Fruit fly (Drosophila melanogaster): ENCODE data around the gene CG8004.

Gene CG8004

DNA sequence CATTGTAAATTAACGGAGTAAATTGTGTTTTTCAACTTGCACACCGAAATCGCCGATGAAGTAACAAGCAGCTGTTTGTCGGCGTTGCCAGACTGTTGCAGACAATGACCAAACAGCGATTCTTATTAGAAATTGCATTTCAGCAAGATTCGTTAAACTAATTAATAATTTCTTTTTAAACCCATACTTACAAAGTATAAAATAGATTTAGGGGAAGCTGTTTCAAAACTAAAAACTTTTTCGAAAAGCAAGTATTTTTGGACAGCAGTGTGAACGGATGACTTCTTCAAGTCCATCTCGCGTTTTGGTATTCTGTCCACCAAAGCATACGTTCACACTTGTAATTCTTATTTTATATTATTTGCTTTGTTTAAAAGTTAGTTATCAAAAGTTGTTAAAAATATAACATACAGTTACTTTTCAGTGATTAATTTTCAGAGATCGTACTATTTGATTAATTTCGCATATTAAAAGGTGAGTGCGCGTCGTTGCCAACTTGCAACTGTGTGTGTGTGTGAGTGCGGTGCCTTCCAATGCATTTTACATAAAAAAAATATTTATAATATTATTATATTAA lies at the start of gene CG8004, which contains the start of gene RhoGDI (continued):
- TF ChIP-seq svp (GFP tag) (peak; percentile 87), Eip75B (GFP tag; optimal IDR thresholded peaks at IDR 0.05) (peak; percentile 61), net (GFP tag; optimal IDR thresholded peaks at IDR 0.05) (peak; percentile 22), acj6 (GFP tag; optimal IDR thresholded peaks at IDR 0.05) (peak; percentile 52), spab (GFP tag; optimal IDR thresholded peaks at IDR 0.05) (no peak), CG34406 (GFP tag; optimal IDR thresholded peaks at IDR 0.05) (peak; percentile 7)

DNA sequence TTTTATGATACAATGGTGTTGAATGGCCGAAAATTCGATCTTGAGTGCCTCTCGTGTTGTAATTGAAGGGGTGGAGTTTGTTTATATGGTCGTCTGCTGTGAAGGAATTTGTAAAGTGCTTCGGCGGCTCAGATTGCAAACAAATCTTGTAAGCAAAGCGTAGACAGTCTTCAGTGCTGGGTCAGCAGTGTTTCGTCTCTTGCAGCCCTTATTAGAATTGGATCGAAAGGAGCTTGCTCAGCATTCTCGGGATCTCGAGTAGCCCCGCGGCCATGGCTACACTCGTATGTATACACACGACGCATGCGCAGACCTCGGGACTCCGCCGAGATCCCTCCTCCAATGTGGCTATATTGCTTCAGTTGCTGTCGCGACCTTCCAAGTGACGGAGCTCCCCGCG lies 49.8 kb upstream of the CG8004 start:
- TF ChIP-seq salr (GFP tag; optimal IDR thresholded peaks at IDR 0.05) = no peak
- TF ChIP-seq CG6854 (GFP tag; optimal IDR thresholded peaks at IDR 0.05) = no peak
- no peak for TF ChIP-seq pdm3 (GFP tag; optimal IDR thresholded peaks at IDR 0.05)
- no peak for TF ChIP-seq CG8319 (GFP tag; optimal IDR thresholded peaks at IDR 0.05)
- TF ChIP-seq CG4318 (GFP tag; optimal IDR thresholded peaks at IDR 0.05) = no peak
- no peak for TF ChIP-seq CG34406 (GFP tag; optimal IDR thresholded peaks at IDR 0.05)
- TF ChIP-seq CG16779 (tag; optimal IDR thresholded peaks at IDR 0.05) = no peak
- no peak for TF ChIP-seq CG3032 (tag; optimal IDR thresholded peaks at IDR 0.05)

DNA sequence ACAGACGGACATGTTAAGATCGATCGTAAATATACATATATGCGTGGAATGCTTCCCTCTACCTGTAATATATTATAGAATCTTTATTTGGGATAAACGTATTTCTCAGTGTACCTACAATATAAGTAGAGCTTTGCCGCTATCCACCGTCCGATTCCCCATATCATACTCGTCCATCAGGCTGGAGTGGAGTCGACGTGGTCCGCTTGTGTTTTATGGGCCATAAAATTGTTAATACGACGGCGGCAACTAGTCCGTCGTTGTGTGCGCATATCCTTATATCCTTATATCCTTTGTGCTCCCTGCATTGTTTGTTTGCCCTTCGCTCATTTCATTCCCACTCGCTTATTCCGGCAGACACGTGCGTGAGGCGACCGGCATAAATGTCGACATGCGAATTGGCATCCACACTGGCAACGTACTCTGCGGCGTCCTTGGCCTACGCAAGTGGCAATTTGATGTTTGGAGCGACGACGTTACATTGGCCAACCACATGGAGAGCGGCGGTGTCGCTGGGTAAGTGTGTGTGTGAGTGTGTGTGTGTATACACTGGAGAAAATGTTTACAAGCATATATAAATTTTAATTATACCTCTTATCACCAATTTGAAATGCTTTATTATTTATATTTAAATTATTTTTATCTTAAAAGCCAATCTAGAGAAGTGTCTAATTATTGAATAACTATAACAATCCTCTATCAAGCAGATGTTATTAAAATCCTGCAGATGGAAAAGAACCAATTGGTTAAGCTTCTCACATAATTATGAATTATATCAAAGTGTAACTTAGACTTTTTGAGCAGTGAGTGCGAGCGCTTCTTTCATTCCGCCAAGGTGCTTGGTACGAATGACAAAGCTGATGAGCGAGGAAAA lies 40.7 kb upstream of the CG8004 start:
- TF ChIP-seq Smox (GFP tag; optimal IDR thresholded peaks at IDR 0.05) (no peak), svp (GFP tag) (peak; percentile 52)

DNA sequence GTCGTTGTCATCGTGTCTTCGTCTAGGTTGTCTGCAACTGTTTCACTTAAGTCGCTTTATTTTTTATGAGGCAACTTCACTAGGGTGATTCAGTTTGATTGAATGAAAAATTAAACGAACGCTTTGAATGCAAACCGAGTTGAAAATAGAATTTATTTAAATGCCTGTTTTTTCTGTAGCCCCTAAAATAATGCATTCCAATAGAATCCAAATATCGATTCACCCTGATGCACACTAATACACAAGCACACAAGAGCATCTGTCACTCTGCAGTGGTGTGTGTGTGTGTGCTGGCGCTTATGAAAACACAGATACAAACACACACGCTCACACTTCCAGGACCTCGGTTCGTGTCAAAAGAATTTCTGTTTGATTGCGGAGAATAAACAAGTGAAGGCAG lies 33.5 kb upstream of the CG8004 start:
- TF ChIP-seq CG8632 (GFP tag; optimal IDR thresholded peaks at IDR 0.05) (peak; percentile 28), salr (GFP tag; optimal IDR thresholded peaks at IDR 0.05) (no peak), CG1621 (tag; optimal IDR thresholded peaks at IDR 0.05) (no peak), CG6808 (GFP tag; optimal IDR thresholded peaks at IDR 0.05) (peak; percentile 2), spab (GFP tag; optimal IDR thresholded peaks at IDR 0.05) (peak; percentile 40), CG10669 (GFP tag; optimal IDR thresholded peaks at IDR 0.05) (no peak), Sox15 (GFP tag; optimal IDR thresholded peaks at IDR 0.05) (no peak), acj6 (GFP tag; optimal IDR thresholded peaks at IDR 0.05) (peak; percentile 14), Ets96B (tag; optimal IDR thresholded peaks at IDR 0.05) (peak; percentile 51), Smox (GFP tag; optimal IDR thresholded peaks at IDR 0.05) (no peak), net (GFP tag; optimal IDR thresholded peaks at IDR 0.05) (peak; percentile 28), CG15336 (GFP tag; IDR thresholded peaks at IDR 0.05) (no peak), topi (GFP tag; optimal IDR thresholded peaks at IDR 0.05) (no peak), Blimp-1 (GFP tag; optimal IDR thresholded peaks at IDR 0.05) (no peak), esn (GFP tag; optimal IDR thresholded peaks at IDR 0.05) (no peak), CG32006 (GFP tag; optimal IDR thresholded peaks at IDR 0.05) (peak; percentile 25), achi (GFP tag; optimal IDR thresholded peaks at IDR 0.05) (peak; percentile 36), fd59A (GFP tag; optimal IDR thresholded peaks at IDR 0.05) (peak; percentile 44), CG10631 (GFP tag; optimal IDR thresholded peaks at IDR 0.05) (peak; percentile 36), fd85E (GFP tag; optimal IDR thresholded peaks at IDR 0.05) (no peak), vri (GFP tag; optimal IDR thresholded peaks at IDR 0.05) (no peak), Sox14 (GFP tag; optimal IDR thresholded peaks at IDR 0.05) (peak; percentile 5), svp (GFP tag) (peak; percentile 41), CG6792 (GFP tag; optimal IDR thresholded peaks at IDR 0.05) (peak; percentile 17), OdsH (GFP tag; optimal IDR thresholded peaks at IDR 0.05) (peak; percentile 12), CG8119 (GFP tag; IDR thresholded peaks at IDR 0.05) (peak; percentile 44; the same call in 2 of the 3 replicates), CG8319 (GFP tag; optimal IDR thresholded peaks at IDR 0.05) (no peak), cyc (GFP tag; optimal IDR thresholded peaks at IDR 0.05) (no peak), Hr4 (GFP tag; optimal IDR thresholded peaks at IDR 0.05) (peak; percentile 39), fkh (GFP tag; optimal IDR thresholded peaks at IDR 0.05) (no peak), Sox102F (GFP tag; optimal IDR thresholded peaks at IDR 0.05) (peak; percentile 7), CG9139 (GFP tag; optimal IDR thresholded peaks at IDR 0.05) (peak; percentile 6), pdm3 (GFP tag; optimal IDR thresholded peaks at IDR 0.05) (peak; percentile 39), CG11902 (GFP tag; optimal IDR thresholded peaks at IDR 0.05) (no peak), CG6163 (GFP tag; IDR thresholded peaks at IDR 0.05) (no peak), dsx (GFP tag; optimal IDR thresholded peaks at IDR 0.05; ENCODE audit: poor library complexity, severe bottlenecking) (peak; percentile 20)
